Fruit fly (Drosophila melanogaster) whole organism, wandering third instar larva: ENCODE measurements around the gene Psf2.

Source experiments
- Abd-B ChIP-seq: fragments of >200 bp; optimal IDR thresholded peaks from 2 replicates; lab custom pipeline; 2017; ENCODE audit warnings: missing biosample characterization, missing genetic modification characterization
- CG32264 ChIP-seq: fragments of 200-800 bp; sonication (Bioruptor generic); optimal IDR thresholded peaks from 2 replicates; lab custom pipeline; 2016; ENCODE audit warnings: missing biosample characterization, missing genetic modification characterization
- CrebA ChIP-seq: fragments of 200-800 bp; sonication (Bioruptor generic); optimal IDR thresholded peaks from 2 replicates; lab custom pipeline; 2016; ENCODE audit warnings: missing biosample characterization, mild to moderate bottlenecking, missing genetic modification characterization, borderline replicate concordance
- Dif ChIP-seq: fragments of 200-275, 200-300 bp; sonication (Bioruptor generic); optimal IDR thresholded peaks from 2 replicates; lab custom pipeline; 2018; ENCODE audit warnings: missing biosample characterization, missing genetic modification characterization; ENCODE audit not compliant: partially characterized antibody
- GATAd ChIP-seq: sonication (Bioruptor generic); optimal IDR thresholded peaks from 2 replicates; lab custom pipeline; 2016; ENCODE audit warnings: missing biosample characterization, missing genetic modification characterization
- HLH106 ChIP-seq: fragments of 200-800 bp; optimal IDR thresholded peaks from 3 replicates; lab custom pipeline; 2019; ENCODE audit warnings: missing biosample characterization, mild to moderate bottlenecking, missing genetic modification characterization, moderate library complexity
- Hr78 ChIP-seq: fragments of >200 bp; optimal IDR thresholded peaks from 2 replicates; lab custom pipeline; 2017; ENCODE audit warnings: missing biosample characterization, missing genetic modification characterization
- Hr83 ChIP-seq: fragments of 200-300 bp; sonication (Bioruptor generic); optimal IDR thresholded peaks from 2 replicates; lab custom pipeline; 2016; ENCODE audit warnings: missing biosample characterization, mild to moderate bottlenecking, missing genetic modification characterization, moderate library complexity; ENCODE audit not compliant: poor library complexity, severe bottlenecking
- Myc ChIP-seq: fragments of >200 bp; optimal IDR thresholded peaks from 2 replicates; lab custom pipeline; 2017
- N ChIP-seq: fragments of >200 bp; optimal IDR thresholded peaks from 2 replicates; lab custom pipeline; 2018; ENCODE audit warnings: missing biosample characterization, missing external identifiers, missing genetic modification characterization
- OdsH ChIP-seq: fragments of 200-800 bp; sonication (Bioruptor generic); optimal IDR thresholded peaks from 2 replicates; lab custom pipeline; 2016; ENCODE audit warnings: missing biosample characterization, mild to moderate bottlenecking, missing genetic modification characterization
- Vsx2 ChIP-seq: fragments of 200-300, 225-300 bp; sonication (Bioruptor generic); optimal IDR thresholded peaks from 2 replicates; lab custom pipeline; 2018; ENCODE audit warnings: missing biosample characterization, missing genetic modification characterization; ENCODE audit not compliant: partially characterized antibody
- br ChIP-seq: fragments of 200-800 bp; sonication (Bioruptor generic); optimal IDR thresholded peaks from 2 replicates; lab custom pipeline; 2016; ENCODE audit warnings: missing biosample characterization, missing genetic modification characterization
- brk ChIP-seq: fragments of 200-800 bp; sonication (Bioruptor generic); optimal IDR thresholded peaks from 2 replicates; lab custom pipeline; 2016; ENCODE audit warnings: missing biosample characterization, mild to moderate bottlenecking, missing genetic modification characterization
- dl ChIP-seq, 2 experiments: fragments of 175-275, 200-275 bp in 1 of 2; fragments of 200-275 bp in 1 of 2; sonication (Bioruptor generic); optimal IDR thresholded peaks; lab custom pipeline; 2018; ENCODE audit warnings: mild to moderate bottlenecking in 2 of 2, missing biosample characterization in 2 of 2, missing genetic modification characterization in 2 of 2, moderate library complexity in 2 of 2; ENCODE audit not compliant: partially characterized antibody in 2 of 2, insufficient read depth in 1 of 2
- dmrt93B ChIP-seq: fragments of 200-800 bp; sonication (Bioruptor generic); optimal IDR thresholded peaks from 2 replicates; lab custom pipeline; 2018; ENCODE audit warnings: missing biosample characterization, mild to moderate bottlenecking, missing genetic modification characterization
- dsf ChIP-seq: sonication (Bioruptor generic); optimal IDR thresholded peaks from 2 replicates; lab custom pipeline; 2016; ENCODE audit warnings: missing biosample characterization, missing genetic modification characterization, borderline replicate concordance
- ey ChIP-seq: fragments of 200-800 bp; sonication (Bioruptor generic); optimal IDR thresholded peaks from 2 replicates; lab custom pipeline; 2016; ENCODE audit warnings: missing biosample characterization, missing genetic modification characterization
- foxo ChIP-seq, 2 experiments: fragments of 200-800 bp; sonication (Bioruptor generic); optimal IDR thresholded peaks; 2 replicates in 1 of 2; 3 replicates in 1 of 2; lab custom pipeline; 2016 to 2017; ENCODE audit warnings: missing biosample characterization in 2 of 2, missing genetic modification characterization in 2 of 2
- fru ChIP-seq: fragments of 200-800 bp; sonication (Bioruptor generic); optimal IDR thresholded peaks from 3 replicates; lab custom pipeline; 2016; ENCODE audit warnings: missing biosample characterization, mild to moderate bottlenecking, missing genetic modification characterization
- h ChIP-seq: fragments of 200-800 bp; sonication (Bioruptor generic); optimal IDR thresholded peaks from 3 replicates; lab custom pipeline; 2016; ENCODE audit warnings: missing biosample characterization, mild to moderate bottlenecking, missing genetic modification characterization
- jim ChIP-seq: fragments of 175-275, 200-325 bp; sonication (Bioruptor generic); optimal IDR thresholded peaks from 2 replicates; lab custom pipeline; 2016; ENCODE audit warnings: missing biosample characterization, mild to moderate bottlenecking, missing genetic modification characterization
- lola ChIP-seq: fragments of >200 bp; optimal IDR thresholded peaks from 2 replicates; lab custom pipeline; 2017; ENCODE audit warnings: missing biosample characterization, missing genetic modification characterization
- pan ChIP-seq: fragments of >200 bp; optimal IDR thresholded peaks from 2 replicates; lab custom pipeline; 2017
- psq ChIP-seq: fragments of 200-800 bp; sonication (Bioruptor generic); optimal IDR thresholded peaks from 3 replicates; lab custom pipeline; 2017; ENCODE audit warnings: missing biosample characterization, mild to moderate bottlenecking, missing genetic modification characterization, moderate library complexity
- rgr ChIP-seq: fragments of 200-800 bp; sonication (Bioruptor generic); optimal IDR thresholded peaks from 3 replicates; lab custom pipeline; 2016; ENCODE audit warnings: missing biosample characterization, mild to moderate bottlenecking, missing genetic modification characterization
- sage ChIP-seq: fragments of 200-800 bp; sonication (Bioruptor generic); optimal IDR thresholded peaks from 2 replicates; lab custom pipeline; 2016; ENCODE audit warnings: missing biosample characterization, mild to moderate bottlenecking, missing genetic modification characterization
- sv ChIP-seq: fragments of 200-800 bp; sonication (Bioruptor generic); optimal IDR thresholded peaks from 3 replicates; lab custom pipeline; 2016; ENCODE audit warnings: missing biosample characterization, missing genetic modification characterization
- tai ChIP-seq: sonication (Bioruptor generic); optimal IDR thresholded peaks from 2 replicates; lab custom pipeline; 2016; ENCODE audit warnings: missing biosample characterization, missing genetic modification characterization

Psf2 gene

dm6 chr2L:4371516-4372136 is 15.5 kb downstream of the Psf2 start (continued):
- TF ChIP-seq fru (GFP tag; lab: Kevin White, UChicago) (peak; percentile 52), CG32264 (no peak), h (GFP tag; lab: Kevin White, UChicago) (peak; percentile 66), foxo (GFP tag; optimal IDR thresholded peaks at IDR 0.05; lab: Kevin White, UChicago) (peak in 1 of 2 experiments; percentile 72), tai (no peak), dmrt93B (peak; percentile 27), rgr (peak; percentile 67), brk (GFP tag; lab: Kevin White, UChicago) (no peak), Dif (GFP tag; lab: Kevin White, UChicago) (peak; percentile 58), CrebA (no peak), HLH106 (peak; percentile 73), ey (peak; percentile 37), Vsx2 (peak; percentile 65)
- TF ChIP-seq, all 38 proteins: peak for 21

- TF ChIP-seq GATAd (GFP tag; lab: Kevin White, UChicago) (no peak), Abd-B (GFP tag; lab: Kevin White, UChicago) (no peak), dl (GFP tag; optimal IDR thresholded peaks at IDR 0.05; lab: Kevin White, UChicago; ENCODE audit: insufficient read depth in 1 of 2, partially characterized antibody in 2 of 2) (peak in 1 of 2 experiments; percentile 7)
These were observed 16.6 kb downstream of the Psf2 start for dm6 chr2L:4370592-4370991.

dm6 chr2L:4370007-4370521 is 17.1 kb downstream of the Psf2 start:
- no peak for TF ChIP-seq brk (GFP tag; lab: Kevin White, UChicago)
- no peak for TF ChIP-seq OdsH (GFP tag; lab: Kevin White, UChicago)
- TF ChIP-seq dmrt93B: no peak
- TF ChIP-seq dl (GFP tag; optimal IDR thresholded peaks at IDR 0.05; lab: Kevin White, UChicago; ENCODE audit: insufficient read depth in 1 of 2, partially characterized antibody in 2 of 2): no peak
- TF ChIP-seq Myc (lab: Kevin White, UChicago): no peak
- TF ChIP-seq, all 38 proteins: peak for 0

dm6 chr2L:4368553-4369268 is 18.4 kb downstream of the Psf2 start:
- TF ChIP-seq Dif (GFP tag; lab: Kevin White, UChicago) (no peak), GATAd (GFP tag; lab: Kevin White, UChicago) (no peak), h (GFP tag; lab: Kevin White, UChicago) (no peak), CG32264 (no peak), jim (GFP tag; lab: Kevin White, UChicago) (no peak), dsf (GFP tag; lab: Kevin White, UChicago) (no peak)
- TF ChIP-seq, all 38 proteins: peak for 0

dm6 chr2L:4366652-4367051 is 20.5 kb downstream of the Psf2 start:
- TF ChIP-seq sage (GFP tag; lab: Kevin White, UChicago) (no peak), foxo (GFP tag; optimal IDR thresholded peaks at IDR 0.05; lab: Kevin White, UChicago) (no peak), sv (GFP tag; lab: Kevin White, UChicago) (no peak)

dm6 chr2L:4365792-4366326 is 21.3 kb downstream of the Psf2 start:
- no peak for TF ChIP-seq OdsH (GFP tag; lab: Kevin White, UChicago)
- TF ChIP-seq brk (GFP tag; lab: Kevin White, UChicago): no peak
- no peak for TF ChIP-seq pan (lab: Kevin White, UChicago)
- TF ChIP-seq jim (GFP tag; lab: Kevin White, UChicago): no peak
- no peak for TF ChIP-seq Hr83
- TF ChIP-seq ey: no peak
- no peak for TF ChIP-seq lola
- TF ChIP-seq Hr78 (GFP tag; lab: Kevin White, UChicago): no peak
- no peak for TF ChIP-seq psq
- TF ChIP-seq dsf (GFP tag; lab: Kevin White, UChicago): no peak
- no peak for TF ChIP-seq dl (GFP tag; optimal IDR thresholded peaks at IDR 0.05; lab: Kevin White, UChicago; ENCODE audit: insufficient read depth in 1 of 2, partially characterized antibody in 2 of 2)
- no peak for TF ChIP-seq CG32264
- no peak for TF ChIP-seq br (GFP tag; lab: Kevin White, UChicago)
- no peak for TF ChIP-seq Vsx2
- no peak for TF ChIP-seq tai
- no peak for TF ChIP-seq foxo (GFP tag; optimal IDR thresholded peaks at IDR 0.05; lab: Kevin White, UChicago)
- no peak for TF ChIP-seq N (GFP tag; lab: Kevin White, UChicago)
